Worm (Caenorhabditis elegans) whole organism, dauer: ENCODE results near the gene srab-16.

Source experiments
- unc-62 ChIP-seq: sonication (generic microtip); optimal IDR thresholded peaks from 2 replicates; lab custom pipeline; 2017; ENCODE audit warnings: missing biosample characterization, missing genetic modification reagents, missing genetic modification characterization

srab-16 gene

ce11 chrV:782432-782831, at the start of gene srab-16:
Gene srab-16 (plus strand): TSS chrV:782732.
- TF ChIP-seq unc-62 (GFP tag; lab: Kevin White, UChicago) = no peak

ce11 chrV:736171-736570, 46.4 kb upstream of the srab-16 start, which contains the start of gene srj-25:
Gene srj-25 (minus strand): TSS chrV:736271.
- no peak for TF ChIP-seq unc-62 (GFP tag; lab: Kevin White, UChicago)

- no peak for TF ChIP-seq unc-62 (GFP tag; lab: Kevin White, UChicago)
Observed at ce11 chrV:738770-739169, 43.8 kb upstream of the srab-16 start, which contains the start of gene srj-24. Gene srj-24 (minus strand): TSS chrV:738870.

ce11 chrV:741820-742219, 40.7 kb upstream of the srab-16 start, which contains the start of gene C05E4.7:
Gene C05E4.7 (plus strand): TSS chrV:742120.
- TF ChIP-seq unc-62 (GFP tag; lab: Kevin White, UChicago) = no peak

DNA sequence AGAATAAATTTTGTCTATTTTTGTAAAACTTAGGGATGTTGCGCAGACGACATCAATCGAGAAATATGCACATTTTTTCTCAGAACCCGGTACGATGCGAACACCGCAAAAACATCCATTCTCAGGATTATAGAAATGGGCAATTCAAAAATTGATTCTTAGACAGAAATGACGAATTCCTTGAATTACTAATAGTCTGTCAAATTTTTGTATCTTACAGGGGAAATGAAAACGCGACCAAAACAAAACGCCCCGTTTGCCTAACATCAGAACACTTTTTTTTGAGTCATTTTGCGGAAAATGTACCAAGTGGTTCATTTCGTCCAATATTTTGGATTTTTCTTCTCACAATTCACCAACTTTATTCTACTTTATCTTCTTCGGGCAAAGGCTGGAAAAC, 39.2 kb upstream of the srab-16 start, which contains the start of gene str-134:
str-134 (plus strand) TSS at position 301 of the 400 bp plus-strand sequence.
- no peak for TF ChIP-seq unc-62 (GFP tag; lab: Kevin White, UChicago)

DNA sequence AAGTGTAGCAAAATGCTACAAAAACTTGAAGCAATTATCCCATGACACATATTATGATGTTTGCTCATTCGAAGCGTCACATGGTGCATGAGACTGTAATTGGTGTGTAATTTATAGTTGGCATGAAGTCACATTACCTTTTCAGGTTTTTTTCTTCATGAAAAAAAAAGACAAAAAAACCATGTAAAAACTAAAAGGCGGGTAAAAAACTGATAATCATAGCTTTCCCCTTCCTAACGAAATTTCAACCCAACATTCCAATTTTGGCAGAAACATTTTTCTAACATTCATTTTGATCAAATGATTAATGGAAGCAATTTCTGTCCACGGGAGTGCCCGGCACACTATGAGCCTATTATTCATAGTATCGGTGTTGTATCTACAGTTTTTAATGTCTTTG, 34.5 kb upstream of the srab-16 start, which contains the start of gene sri-4:
sri-4 (plus strand) TSS at position 301 of the 400 bp plus-strand sequence.
- TF ChIP-seq unc-62 (GFP tag; lab: Kevin White, UChicago) = no peak

DNA sequence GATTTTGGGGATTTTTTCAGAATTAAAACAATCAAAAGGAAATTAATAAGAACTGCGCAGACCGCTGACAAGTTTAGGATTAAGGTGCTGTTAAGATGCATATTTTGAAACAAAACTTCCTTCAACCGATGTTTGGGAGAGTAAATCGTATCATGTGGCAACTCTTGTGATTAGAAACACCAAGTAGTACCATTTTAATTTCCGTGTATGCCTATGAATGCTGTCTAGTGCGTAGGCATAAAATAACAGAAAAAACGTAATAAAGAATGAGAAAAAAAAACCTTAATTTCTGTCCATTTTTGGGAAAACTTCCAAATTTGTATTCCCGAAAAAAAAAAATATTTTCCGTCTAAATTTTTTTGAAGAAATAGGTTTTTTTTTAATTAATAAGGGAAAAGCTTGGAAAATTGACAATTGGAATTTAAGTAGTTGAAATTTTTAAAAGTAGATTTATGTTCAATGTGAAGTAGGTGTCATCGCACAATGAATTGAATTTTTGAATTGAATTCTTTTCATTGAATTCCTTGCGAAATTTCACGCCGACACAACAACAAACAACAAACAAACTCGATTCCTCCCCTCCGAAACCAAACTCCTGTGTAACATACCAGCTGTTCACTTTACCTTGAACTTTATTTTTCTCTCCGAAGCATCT, 29.7 kb upstream of the srab-16 start, which contains the start of the genes str-262 and srp-1:
str-262 (minus strand) TSS at position 101 of the 655 bp plus-strand sequence.
srp-1 (plus strand) TSS at position 605 of the 655 bp plus-strand sequence.
- no peak for TF ChIP-seq unc-62 (GFP tag; lab: Kevin White, UChicago)

ce11 chrV:756169-756568, 26.4 kb upstream of the srab-16 start, which contains the start of gene str-20:
Gene str-20 (plus strand): TSS chrV:756469.
- TF ChIP-seq unc-62 (GFP tag; lab: Kevin White, UChicago) = no peak

- no peak for TF ChIP-seq unc-62 (GFP tag; lab: Kevin White, UChicago)
Observed at ce11 chrV:761235-761634, 21.3 kb upstream of the srab-16 start, which contains the start of gene C05E4.15. Gene C05E4.15 (minus strand): TSS chrV:761335.

- no peak for TF ChIP-seq unc-62 (GFP tag; lab: Kevin White, UChicago)
Observed at ce11 chrV:761882-762281, 20.6 kb upstream of the srab-16 start, which contains the start of gene C05E4.12. Gene C05E4.12 (minus strand): TSS chrV:761982.

DNA sequence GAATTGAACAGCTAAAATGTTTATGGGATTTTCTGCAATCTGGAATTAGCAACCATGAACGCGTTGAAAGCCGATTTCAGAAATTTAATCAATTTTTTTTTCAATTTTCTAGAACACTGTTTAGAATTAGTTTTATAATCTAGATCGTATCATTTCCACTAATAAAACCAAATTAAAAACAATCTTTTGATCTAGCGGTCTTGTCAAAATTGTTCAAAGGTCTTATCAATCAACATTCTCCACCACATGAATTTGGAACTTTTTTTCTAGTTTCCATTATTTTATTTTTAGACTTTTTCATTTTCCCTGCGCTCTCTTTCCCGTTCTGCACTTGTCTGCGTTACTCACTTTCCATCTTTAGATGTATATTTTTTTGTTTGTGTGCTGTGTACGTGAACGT, 20.2 kb upstream of the srab-16 start, which contains the start of gene srp-2:
srp-2 (plus strand) TSS at position 301 of the 400 bp plus-strand sequence.
- no peak for TF ChIP-seq unc-62 (GFP tag; lab: Kevin White, UChicago)

DNA sequence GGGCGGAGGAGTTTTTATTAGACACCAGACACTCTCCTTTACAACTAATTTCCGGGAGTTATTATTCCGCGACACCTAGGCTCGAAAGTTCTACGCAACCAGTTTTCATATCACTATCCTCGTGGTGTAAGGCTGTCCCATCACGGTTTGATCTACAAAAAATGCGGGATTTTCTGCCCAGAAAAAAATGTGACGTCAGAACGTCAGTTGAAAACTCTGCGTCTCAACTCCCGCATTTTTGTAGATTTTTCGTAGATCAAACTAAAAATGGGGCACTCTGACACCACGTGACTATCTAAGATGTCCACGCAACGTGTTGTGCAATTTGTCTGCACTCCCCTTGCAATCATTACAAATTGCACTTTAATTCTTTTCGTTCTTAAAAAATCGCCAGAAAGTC, 17.8 kb upstream of the srab-16 start, which contains the start of gene str-238:
str-238 (plus strand) TSS at position 301 of the 400 bp plus-strand sequence.
- TF ChIP-seq unc-62 (GFP tag; lab: Kevin White, UChicago) = no peak

DNA sequence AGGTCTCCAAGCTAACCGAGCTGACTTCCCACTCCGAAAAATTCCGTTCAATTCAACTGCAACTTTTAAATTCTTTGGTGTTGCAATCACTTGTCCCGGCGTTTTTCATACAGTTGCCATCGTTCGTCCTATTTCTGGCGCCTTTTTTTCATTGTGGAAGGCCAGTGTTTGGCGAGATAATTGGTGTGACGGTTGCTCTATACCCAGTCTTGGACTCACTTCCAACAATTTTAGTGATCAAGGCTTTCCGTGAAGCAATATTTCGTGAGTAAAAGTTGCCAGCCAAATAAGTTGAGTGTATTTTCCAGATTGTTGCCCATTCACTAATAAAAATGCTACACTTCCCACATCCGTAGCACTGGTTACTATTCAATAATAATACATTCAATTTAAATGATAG, 10.3 kb upstream of the srab-16 start:
- no peak for TF ChIP-seq unc-62 (GFP tag; lab: Kevin White, UChicago)

- TF ChIP-seq unc-62 (GFP tag; lab: Kevin White, UChicago) = no peak
Observed at ce11 chrV:773256-773655, 9.3 kb upstream of the srab-16 start, which contains the start of gene sti-1. Gene sti-1 (plus strand): TSS chrV:773518.

- TF ChIP-seq unc-62 (GFP tag; lab: Kevin White, UChicago) = no peak
Observed at ce11 chrV:774341-774740, 8.2 kb upstream of the srab-16 start.

ce11 chrV:774875-775359, 7.6 kb upstream of the srab-16 start, which contains the start of gene srbc-58:
Gene srbc-58 (plus strand): TSS chrV:774995.
- no peak for TF ChIP-seq unc-62 (GFP tag; lab: Kevin White, UChicago)
